Worm (Caenorhabditis elegans) whole organism, L1 larva: ENCODE data around the gene inpp-1.
A peak's percentile ranks its signal among the peaks of the same experiment; 100 is the strongest.

Experiments used
- C04F5.9 ChIP-seq: sonication (generic microtip); optimal IDR thresholded peaks from 2 replicates; lab custom pipeline; 2016; ENCODE audit warnings: missing genetic modification characterization, missing compliant biosample characterization
- C16A3.4 ChIP-seq: fragments of 150-350 bp; optimal IDR thresholded peaks from 2 replicates; lab custom pipeline; 2014; ENCODE audit warnings: missing biosample characterization, missing genetic modification characterization
- C34B4.2 ChIP-seq: sonication (generic microtip); optimal IDR thresholded peaks from 2 replicates; lab custom pipeline; 2017; ENCODE audit warnings: mild to moderate bottlenecking, missing genetic modification characterization, missing compliant biosample characterization
- Y116A8C.19 ChIP-seq: sonication (generic microtip); optimal IDR thresholded peaks from 2 replicates; lab custom pipeline; 2016; ENCODE audit warnings: missing compliant biosample characterization, missing genetic modification characterization, borderline replicate concordance
- aha-1 ChIP-seq: fragments of 150-350 bp; optimal IDR thresholded peaks from 2 replicates; lab custom pipeline; 2014; ENCODE audit warnings: missing biosample characterization, missing genetic modification characterization
- ama-1 ChIP-seq: fragments of 150-350 bp; optimal IDR thresholded peaks from 2 replicates; lab custom pipeline; 2014
- blmp-1 ChIP-seq: fragments of 150-350 bp; optimal IDR thresholded peaks from 2 replicates; lab custom pipeline; 2014; ENCODE audit warnings: missing biosample characterization, missing genetic modification characterization
- ceh-63 ChIP-seq: fragments of 200-800 bp; sonication (Bioruptor generic); optimal IDR thresholded peaks from 2 replicates; lab custom pipeline; 2018; ENCODE audit warnings: mild to moderate bottlenecking, missing genetic modification characterization, missing compliant biosample characterization
- ceh-88 ChIP-seq: fragments of 200-800 bp; sonication (Bioruptor generic); IDR thresholded peaks from 2 replicates; pipeline ENCODE4 v1.3.6; 2022; ENCODE audit warnings: missing genetic modification characterization, missing compliant biosample characterization
- ceh-90 ChIP-seq: sonication (generic microtip); optimal IDR thresholded peaks from 2 replicates; lab custom pipeline; 2016; ENCODE audit warnings: missing genetic modification characterization, missing compliant biosample characterization
- efl-1 ChIP-seq, 4 experiments: fragments of 150-350 bp; optimal IDR thresholded peaks in 3 of 4; peaks in 1 of 4; 1 replicate in 1 of 4; 2 replicates in 3 of 4; lab custom pipeline; 2014; ENCODE audit warnings: missing biosample characterization in 2 of 4, missing genetic modification characterization in 2 of 4, missing genetic modification reagents in 2 of 4
- egl-27 ChIP-seq, 2 experiments: fragments of 150-350 bp in 1 of 2; sonication (generic microtip); optimal IDR thresholded peaks; 3 replicates each; lab custom pipeline; 2017 to 2018; ENCODE audit warnings: missing biosample characterization in 2 of 2, missing genetic modification characterization in 2 of 2, missing genetic modification reagents in 2 of 2
- elt-2 ChIP-seq: sonication (generic microtip); optimal IDR thresholded peaks from 2 replicates; lab custom pipeline; 2016; ENCODE audit warnings: missing genetic modification characterization, mild to moderate bottlenecking, inconsistent platforms, missing compliant biosample characterization, missing genetic modification reagents
- elt-3 ChIP-seq, 6 experiments: fragments of 150-350 bp in 1 of 6; sonication (generic microtip); optimal IDR thresholded peaks; 2 replicates each; lab custom pipeline; 2017 to 2018; ENCODE audit warnings: missing biosample characterization in 6 of 6, missing genetic modification characterization in 6 of 6, inconsistent platforms in 1 of 6
- ets-5 ChIP-seq: fragments of 200-800 bp; sonication (Bioruptor generic); IDR thresholded peaks from 2 replicates; pipeline ENCODE4 v1.3.6; 2022; ENCODE audit warnings: missing genetic modification characterization, missing compliant biosample characterization
- fkh-10 ChIP-seq: sonication (generic microtip); optimal IDR thresholded peaks from 2 replicates; lab custom pipeline; 2017; ENCODE audit warnings: missing biosample characterization, missing genetic modification reagents, missing genetic modification characterization
- fkh-8 ChIP-seq: sonication (generic microtip); optimal IDR thresholded peaks from 2 replicates; lab custom pipeline; 2016; ENCODE audit warnings: mild to moderate bottlenecking, missing genetic modification characterization, missing compliant biosample characterization
- fos-1 ChIP-seq: fragments of 150-350 bp; optimal IDR thresholded peaks from 2 replicates; lab custom pipeline; 2014; ENCODE audit warnings: missing biosample characterization, missing genetic modification characterization
- hlh-17 ChIP-seq: fragments of 200-800 bp; sonication (Bioruptor generic); optimal IDR thresholded peaks from 2 replicates; lab custom pipeline; 2018; ENCODE audit warnings: missing genetic modification characterization, mild to moderate bottlenecking, missing compliant biosample characterization, moderate library complexity, borderline replicate concordance
- jun-1 ChIP-seq: fragments of 150-350 bp; optimal IDR thresholded peaks from 2 replicates; lab custom pipeline; 2014; ENCODE audit warnings: missing biosample characterization, missing genetic modification reagents, missing genetic modification characterization
- lin-13 ChIP-seq: fragments of 150-350 bp; optimal IDR thresholded peaks from 2 replicates; lab custom pipeline; 2014; ENCODE audit warnings: missing biosample characterization, missing genetic modification reagents, missing genetic modification characterization
- lin-14 ChIP-seq: fragments of 200-800 bp; sonication (Bioruptor generic); optimal IDR thresholded peaks from 2 replicates; lab custom pipeline; 2018; ENCODE audit warnings: mild to moderate bottlenecking, missing genetic modification characterization, moderate library complexity, missing compliant biosample characterization
- lin-15B ChIP-seq: fragments of 150-350 bp; sonication (generic microtip); optimal IDR thresholded peaks from 3 replicates; lab custom pipeline; 2014; ENCODE audit warnings: missing biosample characterization, missing genetic modification characterization
- lin-35 ChIP-seq, 2 experiments: fragments of 150-350 bp; optimal IDR thresholded peaks; 2 replicates each; lab custom pipeline; 2014; ENCODE audit warnings: missing biosample characterization in 2 of 2, missing genetic modification characterization in 2 of 2, missing genetic modification reagents in 2 of 2
- lin-39 ChIP-seq: fragments of 150-350 bp; optimal IDR thresholded peaks from 2 replicates; lab custom pipeline; 2014; ENCODE audit warnings: missing biosample characterization, missing genetic modification reagents, missing genetic modification characterization
- lsy-2 ChIP-seq, 2 experiments: fragments of 150-350 bp; optimal IDR thresholded peaks; 2 replicates each; lab custom pipeline; 2014; ENCODE audit warnings: missing biosample characterization in 2 of 2, missing genetic modification characterization in 2 of 2
- mdl-1 ChIP-seq, 2 experiments: fragments of 150-350 bp; optimal IDR thresholded peaks; 2 replicates each; lab custom pipeline; 2014 to 2017; ENCODE audit warnings: missing biosample characterization in 2 of 2, missing genetic modification characterization in 2 of 2, inconsistent platforms in 1 of 2
- nhr-19 ChIP-seq: fragments of 200-800 bp; sonication (Bioruptor generic); conservative IDR thresholded peaks from 2 replicates; pipeline ENCODE4 v1.3.6; 2022; ENCODE audit warnings: missing genetic modification characterization, missing compliant biosample characterization
- nhr-20 ChIP-seq: sonication (generic microtip); optimal IDR thresholded peaks from 2 replicates; lab custom pipeline; 2016; ENCODE audit warnings: mild to moderate bottlenecking, missing genetic modification characterization, missing compliant biosample characterization
- nhr-237 ChIP-seq: fragments of 150-350 bp; optimal IDR thresholded peaks from 2 replicates; lab custom pipeline; 2014; ENCODE audit warnings: missing biosample characterization, missing genetic modification characterization
- nhr-28 ChIP-seq: fragments of 150-350 bp; optimal IDR thresholded peaks from 2 replicates; lab custom pipeline; 2014; ENCODE audit warnings: missing biosample characterization, missing genetic modification characterization
- nhr-47 ChIP-seq: sonication (generic microtip); optimal IDR thresholded peaks from 2 replicates; lab custom pipeline; 2016; ENCODE audit warnings: mild to moderate bottlenecking, missing genetic modification characterization, moderate library complexity, missing compliant biosample characterization
- nhr-71 ChIP-seq: sonication (generic microtip); optimal IDR thresholded peaks from 2 replicates; lab custom pipeline; 2016; ENCODE audit warnings: mild to moderate bottlenecking, missing genetic modification characterization, moderate library complexity, missing compliant biosample characterization
- nhr-77 ChIP-seq: fragments of 150-350 bp; optimal IDR thresholded peaks from 2 replicates; lab custom pipeline; 2014; ENCODE audit warnings: missing biosample characterization, missing genetic modification characterization
- nhr-85 ChIP-seq: sonication (generic microtip); peaks from one replicate; lab custom pipeline; 2016; ENCODE audit warnings: missing genetic modification characterization, inconsistent platforms, missing compliant biosample characterization
- nhr-90 ChIP-seq: sonication (generic microtip); optimal IDR thresholded peaks from 2 replicates; lab custom pipeline; 2016; ENCODE audit warnings: mild to moderate bottlenecking, missing genetic modification characterization, missing compliant biosample characterization; ENCODE audit not compliant: poor library complexity
- pag-3 ChIP-seq: sonication (generic microtip); optimal IDR thresholded peaks from 2 replicates; lab custom pipeline; 2017; ENCODE audit warnings: missing genetic modification characterization, mild to moderate bottlenecking, missing compliant biosample characterization, antibody characterized with exemption, borderline replicate concordance; ENCODE audit not compliant: insufficient read depth
- rnt-1 ChIP-seq: sonication (generic microtip); optimal IDR thresholded peaks from 2 replicates; lab custom pipeline; 2016; ENCODE audit warnings: mild to moderate bottlenecking, missing genetic modification characterization, moderate library complexity, missing compliant biosample characterization
- skn-1 ChIP-seq: fragments of 150-350 bp; optimal IDR thresholded peaks from 2 replicates; lab custom pipeline; 2014; ENCODE audit warnings: missing biosample characterization, missing genetic modification characterization
- snu-23 ChIP-seq: sonication (generic microtip); optimal IDR thresholded peaks from 2 replicates; lab custom pipeline; 2016; ENCODE audit warnings: missing genetic modification characterization, missing compliant biosample characterization
- swsn-7 ChIP-seq: sonication (generic microtip); optimal IDR thresholded peaks from 2 replicates; lab custom pipeline; 2016; ENCODE audit warnings: missing genetic modification characterization, missing compliant biosample characterization
- tbx-2 ChIP-seq: sonication (generic microtip); optimal IDR thresholded peaks from 2 replicates; lab custom pipeline; 2016; ENCODE audit warnings: missing genetic modification characterization, missing compliant biosample characterization
- tlp-1 ChIP-seq: fragments of 150-350 bp; optimal IDR thresholded peaks from 2 replicates; lab custom pipeline; 2014; ENCODE audit warnings: missing biosample characterization, missing genetic modification characterization
- unc-130 ChIP-seq: fragments of 150-350 bp; optimal IDR thresholded peaks from 2 replicates; lab custom pipeline; 2017; ENCODE audit warnings: missing biosample characterization, missing genetic modification characterization, inconsistent platforms
- unc-30 ChIP-seq: sonication (generic microtip); optimal IDR thresholded peaks from 2 replicates; lab custom pipeline; 2017; ENCODE audit warnings: missing biosample characterization, missing genetic modification characterization
- unc-62 ChIP-seq: fragments of 150-350 bp; optimal IDR thresholded peaks from 2 replicates; lab custom pipeline; 2014; ENCODE audit warnings: missing biosample characterization, missing genetic modification reagents, missing genetic modification characterization
- unc-98 ChIP-seq: fragments of 200-800 bp; sonication (Bioruptor generic); IDR thresholded peaks from 2 replicates; pipeline ENCODE4 v1.3.6; 2022; ENCODE audit warnings: missing genetic modification characterization, missing compliant biosample characterization
- zip-4 ChIP-seq: fragments of 200-800 bp; sonication (Bioruptor generic); optimal IDR thresholded peaks from 2 replicates; lab custom pipeline; 2018; ENCODE audit warnings: mild to moderate bottlenecking, missing genetic modification characterization, moderate library complexity, missing compliant biosample characterization
- ztf-11 ChIP-seq, 2 experiments: sonication (generic microtip); optimal IDR thresholded peaks; 2 replicates each; lab custom pipeline; 2016 to 2017; ENCODE audit warnings: missing genetic modification characterization in 2 of 2, missing biosample characterization in 1 of 2, missing compliant biosample characterization in 1 of 2

Gene inpp-1

ce11 chrIV:10784085-10784484 is 10.4 kb upstream of the inpp-1 start:
- TF ChIP-seq ceh-63 (GFP tag; lab: Kevin White, UChicago) (no peak), fos-1 (no peak), ceh-88 (GFP tag; lab: Robert Waterston, UW) (no peak), lin-39 (tag; lab: Kevin White, UChicago) (no peak), nhr-20 (tag; lab: Kevin White, UChicago) (peak; percentile 66), nhr-28 (tag; lab: Kevin White, UChicago) (no peak), snu-23 (GFP tag; lab: Kevin White, UChicago) (peak; percentile 34), blmp-1 (tag; lab: Kevin White, UChicago) (peak; percentile 72), fkh-8 (tag; lab: Kevin White, UChicago) (no peak), nhr-19 (GFP tag; lab: Robert Waterston, UW) (peak; percentile 38; the same call in 1 of the 2 replicates), nhr-85 (tag; lab: Kevin White, UChicago) (peak; percentile 90), ama-1 (lab: Kevin White, UChicago) (no peak), elt-3 (tag; optimal IDR thresholded peaks at IDR 0.05; lab: Kevin White, UChicago) (peak in 5 of 6 experiments; percentile 18 to 91 (median 49)), tbx-2 (tag; lab: Kevin White, UChicago) (peak; percentile 24), lin-35 (GFP tag; optimal IDR thresholded peaks at IDR 0.05; lab: Kevin White, UChicago) (peak in 1 of 2 experiments; percentile 25), ztf-11 (tag; optimal IDR thresholded peaks at IDR 0.05; lab: Kevin White, UChicago) (no peak), mdl-1 (tag; optimal IDR thresholded peaks at IDR 0.05; lab: Kevin White, UChicago) (peak in 1 of 2 experiments; percentile 27), Y116A8C.19 (no peak), lsy-2 (tag; optimal IDR thresholded peaks at IDR 0.05; lab: Kevin White, UChicago) (peak in 1 of 2 experiments; percentile 23), lin-14 (GFP tag; lab: Kevin White, UChicago) (peak; percentile 50), nhr-90 (tag; lab: Kevin White, UChicago) (peak; percentile 43)
- TF ChIP-seq, all 84 proteins: peak for 12

- TF ChIP-seq nhr-77 (tag; lab: Kevin White, UChicago) (no peak), lin-15B (tag; lab: Kevin White, UChicago) (no peak), fkh-10 (GFP tag; lab: Kevin White, UChicago) (no peak), jun-1 (tag; lab: Kevin White, UChicago) (no peak), hlh-17 (GFP tag; lab: Kevin White, UChicago) (no peak), nhr-20 (tag; lab: Kevin White, UChicago) (peak; percentile 88), unc-130 (tag; lab: Kevin White, UChicago) (peak; percentile 29), ets-5 (GFP tag; lab: Robert Waterston, UW) (no peak), unc-98 (GFP tag; lab: Robert Waterston, UW) (no peak), nhr-85 (tag; lab: Kevin White, UChicago) (peak; percentile 95), C34B4.2 (tag; lab: Kevin White, UChicago) (no peak), ceh-90 (tag; lab: Kevin White, UChicago) (no peak), blmp-1 (tag; lab: Kevin White, UChicago) (peak; percentile 97), egl-27 (tag; optimal IDR thresholded peaks at IDR 0.05; lab: Kevin White, UChicago) (no peak), nhr-71 (tag; lab: Kevin White, UChicago) (peak; percentile 78), unc-62 (GFP tag; lab: Kevin White, UChicago) (no peak), zip-4 (GFP tag; lab: Kevin White, UChicago) (no peak), rnt-1 (tag; lab: Kevin White, UChicago) (no peak), tlp-1 (tag; lab: Kevin White, UChicago) (no peak), mdl-1 (tag; optimal IDR thresholded peaks at IDR 0.05; lab: Kevin White, UChicago) (peak in 1 of 2 experiments; percentile 93), elt-2 (tag; lab: Kevin White, UChicago) (no peak), lin-14 (GFP tag; lab: Kevin White, UChicago) (peak; percentile 66), skn-1 (tag; lab: Kevin White, UChicago) (no peak), efl-1 (optimal IDR thresholded peaks at IDR 0.05; lab: Kevin White, UChicago) (no peak), efl-1 (GFP tag; optimal IDR thresholded peaks at IDR 0.05 in 1 of 2; lab: Kevin White, UChicago) (peak in 1 of 2 experiments; percentile 89), elt-3 (tag; optimal IDR thresholded peaks at IDR 0.05; lab: Kevin White, UChicago) (peak in 3 of 6 experiments; percentile 69 to 95 (median 93)), nhr-19 (GFP tag; lab: Robert Waterston, UW) (peak; percentile 65), swsn-7 (tag; lab: Kevin White, UChicago) (no peak), unc-30 (tag; lab: Kevin White, UChicago) (no peak), pag-3 (tag; lab: Kevin White, UChicago) (no peak), lin-13 (no peak), C04F5.9 (tag; lab: Kevin White, UChicago) (no peak), nhr-237 (no peak), aha-1 (tag; lab: Kevin White, UChicago) (no peak), snu-23 (GFP tag; lab: Kevin White, UChicago) (peak; percentile 62), nhr-47 (tag; lab: Kevin White, UChicago) (peak; percentile 22), C16A3.4 (peak; percentile 20), lin-35 (GFP tag; optimal IDR thresholded peaks at IDR 0.05; lab: Kevin White, UChicago) (peak in 1 of 2 experiments; percentile 62)
Measured at ce11 chrIV:10782014-10782413, 8.3 kb upstream of the inpp-1 start.
